Worm (Caenorhabditis elegans): ENCODE results near the gene gldi-2.

The gldi-2 gene

ce11 chrII:6808539-6808938 lies 25.3 kb downstream of the gldi-2 start:
- no peak for TF ChIP-seq ceh-13 (GFP tag; optimal IDR thresholded peaks at IDR 0.05)
- TF ChIP-seq ceh-36 (tag; optimal IDR thresholded peaks at IDR 0.05) = no peak
- no peak for TF ChIP-seq aly-1 (tag; optimal IDR thresholded peaks at IDR 0.05)
- no peak for TF ChIP-seq tra-4 (tag; optimal IDR thresholded peaks at IDR 0.05)
- no peak for TF ChIP-seq tbx-37 (GFP tag; conservative IDR thresholded peaks at IDR 0.05)
- no peak for TF ChIP-seq scrt-1 (GFP tag; IDR thresholded peaks at IDR 0.05)
- no peak for TF ChIP-seq flt-1 (GFP tag; IDR thresholded peaks at IDR 0.05)
- no peak for TF ChIP-seq hmg-4 (GFP tag; optimal IDR thresholded peaks at IDR 0.05)
- TF ChIP-seq tbx-11 (GFP tag; IDR thresholded peaks at IDR 0.05) = no peak
- no peak for TF ChIP-seq pes-1 (GFP tag; IDR thresholded peaks at IDR 0.05)
- TF ChIP-seq B0310.2 (tag; optimal IDR thresholded peaks at IDR 0.05) = no peak
- no peak for TF ChIP-seq ama-1 (optimal IDR thresholded peaks at IDR 0.05)
- TF ChIP-seq hnd-1 (tag; optimal IDR thresholded peaks at IDR 0.05) = no peak
- no peak for TF ChIP-seq ets-7 (tag; optimal IDR thresholded peaks at IDR 0.05)
- TF ChIP-seq sea-1 (GFP tag; conservative IDR thresholded peaks at IDR 0.05) = no peak
- no peak for TF ChIP-seq hmbx-1 (tag; optimal IDR thresholded peaks at IDR 0.05)
- TF ChIP-seq F13C5.2 (tag; optimal IDR thresholded peaks at IDR 0.05) = no peak

ce11 chrII:6810663-6811062 lies 27.4 kb downstream of the gldi-2 start, which contains the start of gene snt-1:
snt-1 (plus strand) TSS chrII:6810963.
- TF ChIP-seq tra-4 (tag; optimal IDR thresholded peaks at IDR 0.05) (no peak), hmg-4 (GFP tag; optimal IDR thresholded peaks at IDR 0.05) (no peak), tbx-11 (GFP tag; IDR thresholded peaks at IDR 0.05) (no peak), F13C5.2 (tag; optimal IDR thresholded peaks at IDR 0.05) (no peak), flt-1 (GFP tag; IDR thresholded peaks at IDR 0.05) (no peak), scrt-1 (GFP tag; IDR thresholded peaks at IDR 0.05) (no peak), ama-1 (optimal IDR thresholded peaks at IDR 0.05) (no peak), aly-1 (tag; optimal IDR thresholded peaks at IDR 0.05) (no peak), ceh-13 (GFP tag; optimal IDR thresholded peaks at IDR 0.05) (no peak), B0310.2 (tag; optimal IDR thresholded peaks at IDR 0.05) (no peak), ets-7 (tag; optimal IDR thresholded peaks at IDR 0.05) (no peak), ceh-36 (tag; optimal IDR thresholded peaks at IDR 0.05) (no peak), pes-1 (GFP tag; IDR thresholded peaks at IDR 0.05) (no peak), hmbx-1 (tag; optimal IDR thresholded peaks at IDR 0.05) (no peak), hnd-1 (tag; optimal IDR thresholded peaks at IDR 0.05) (no peak), sea-1 (GFP tag; conservative IDR thresholded peaks at IDR 0.05) (no peak), tbx-37 (GFP tag; conservative IDR thresholded peaks at IDR 0.05) (no peak)

DNA sequence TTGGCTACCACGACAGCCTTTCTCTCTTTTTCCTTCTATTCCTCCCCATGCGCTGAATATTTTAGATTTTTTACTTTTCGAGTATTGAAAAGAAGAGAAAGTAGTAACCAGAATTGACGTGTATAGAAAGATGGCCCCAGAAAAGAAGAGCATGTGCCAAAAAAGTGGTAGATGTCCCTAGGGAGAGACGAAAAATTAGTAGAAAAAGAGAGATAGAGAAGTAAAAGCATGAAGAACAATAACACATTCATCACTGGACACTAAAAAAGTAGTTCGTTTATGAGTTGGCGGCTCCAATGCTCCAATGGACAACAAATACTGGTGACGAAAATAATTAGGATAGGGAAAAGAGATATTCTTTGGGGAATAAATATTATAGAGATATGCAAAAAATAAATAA lies 29.3 kb downstream of the gldi-2 start:
- TF ChIP-seq ets-7 (tag; optimal IDR thresholded peaks at IDR 0.05) = no peak
- no peak for TF ChIP-seq F13C5.2 (tag; optimal IDR thresholded peaks at IDR 0.05)
- no peak for TF ChIP-seq hnd-1 (tag; optimal IDR thresholded peaks at IDR 0.05)
- TF ChIP-seq B0310.2 (tag; optimal IDR thresholded peaks at IDR 0.05) = no peak
- TF ChIP-seq pes-1 (GFP tag; IDR thresholded peaks at IDR 0.05) = no peak
- no peak for TF ChIP-seq tra-4 (tag; optimal IDR thresholded peaks at IDR 0.05)
- no peak for TF ChIP-seq sea-1 (GFP tag; conservative IDR thresholded peaks at IDR 0.05)
- TF ChIP-seq tbx-37 (GFP tag; conservative IDR thresholded peaks at IDR 0.05) = no peak

ce11 chrII:6816324-6816723 lies 33.1 kb downstream of the gldi-2 start:
- TF ChIP-seq ceh-36 (tag; optimal IDR thresholded peaks at IDR 0.05) (no peak), F13C5.2 (tag; optimal IDR thresholded peaks at IDR 0.05) (no peak), tbx-11 (GFP tag; IDR thresholded peaks at IDR 0.05) (no peak), ama-1 (optimal IDR thresholded peaks at IDR 0.05) (no peak), hnd-1 (tag; optimal IDR thresholded peaks at IDR 0.05) (no peak), scrt-1 (GFP tag; IDR thresholded peaks at IDR 0.05) (no peak), hmg-4 (GFP tag; optimal IDR thresholded peaks at IDR 0.05) (no peak), hmbx-1 (tag; optimal IDR thresholded peaks at IDR 0.05) (no peak), aly-1 (tag; optimal IDR thresholded peaks at IDR 0.05) (no peak), pes-1 (GFP tag; IDR thresholded peaks at IDR 0.05) (no peak), ets-7 (tag; optimal IDR thresholded peaks at IDR 0.05) (no peak), ceh-13 (GFP tag; optimal IDR thresholded peaks at IDR 0.05) (no peak), flt-1 (GFP tag; IDR thresholded peaks at IDR 0.05) (no peak), sea-1 (GFP tag; conservative IDR thresholded peaks at IDR 0.05) (no peak), tbx-37 (GFP tag; conservative IDR thresholded peaks at IDR 0.05) (no peak)

DNA sequence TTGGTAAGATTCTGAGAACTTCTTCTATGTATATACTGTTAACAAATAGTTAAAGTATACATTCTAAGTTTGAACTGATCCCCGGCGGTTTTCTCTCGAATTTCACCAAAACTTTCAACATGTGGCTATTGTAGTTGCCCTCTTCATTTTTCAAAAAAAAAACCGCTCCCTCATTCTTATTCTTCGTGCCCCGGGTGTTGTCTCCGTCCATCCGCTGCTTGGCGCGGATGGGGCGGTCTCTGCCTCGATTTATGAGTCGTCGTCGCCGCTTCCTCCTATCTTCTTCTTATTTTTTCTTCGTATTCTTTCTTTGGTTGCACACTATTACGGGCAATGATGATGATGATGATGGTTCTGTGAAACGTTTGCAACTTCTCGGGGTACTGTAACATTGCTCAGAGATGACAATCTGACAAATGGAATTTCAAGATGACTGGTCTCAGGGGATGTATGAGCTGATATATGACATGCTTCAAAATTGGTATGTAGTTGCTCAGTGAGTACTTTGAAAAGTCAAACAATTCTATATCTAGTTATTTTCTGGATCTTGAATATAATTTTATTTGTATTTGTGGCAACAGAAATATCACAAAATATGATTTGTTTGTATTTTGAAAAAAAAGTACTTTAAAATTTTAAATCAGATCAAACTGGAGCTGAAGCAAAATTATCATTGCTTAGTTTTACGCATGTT lies 37.2 kb downstream of the gldi-2 start:
- no peak for TF ChIP-seq tbx-11 (GFP tag; IDR thresholded peaks at IDR 0.05)
- no peak for TF ChIP-seq B0310.2 (tag; optimal IDR thresholded peaks at IDR 0.05)

DNA sequence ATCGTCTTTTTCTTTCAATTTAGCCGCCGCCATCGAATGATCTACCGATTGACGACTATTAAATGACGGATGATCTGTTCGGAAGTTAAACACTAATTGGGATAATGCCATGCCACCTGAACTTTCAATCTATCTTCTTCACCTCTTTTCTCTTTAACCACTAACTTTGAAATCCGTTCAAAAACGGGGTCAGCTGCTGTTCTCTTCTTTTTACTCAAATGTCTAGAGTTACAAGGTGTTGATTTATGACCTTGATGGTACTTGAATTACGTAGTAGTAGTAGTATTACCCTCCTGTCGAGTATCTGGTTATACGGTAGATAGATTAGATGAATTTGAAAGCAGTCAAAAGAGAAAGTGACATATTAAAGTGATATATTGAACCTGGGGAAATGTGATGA lies 37.9 kb downstream of the gldi-2 start:
- TF ChIP-seq ceh-36 (tag; optimal IDR thresholded peaks at IDR 0.05) (no peak), sea-1 (GFP tag; conservative IDR thresholded peaks at IDR 0.05) (no peak)

DNA sequence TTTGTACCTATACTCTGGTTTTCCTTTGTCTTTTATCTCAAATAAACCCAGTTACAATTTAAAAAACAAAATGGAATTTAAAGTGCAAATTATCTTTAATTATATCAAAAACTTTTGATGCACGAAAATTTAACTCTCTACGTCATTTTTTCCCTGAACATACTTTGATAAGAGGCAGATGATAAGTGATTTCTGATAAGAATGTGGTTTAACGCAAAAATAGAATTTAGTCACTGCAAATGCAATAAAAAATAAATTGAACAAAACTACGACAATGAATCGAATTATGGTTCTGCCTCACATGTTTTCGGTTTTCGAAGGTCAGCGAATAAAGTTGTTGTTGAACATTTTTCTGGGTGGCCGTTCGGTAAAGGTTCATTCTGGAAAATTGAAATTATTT lies 38.6 kb downstream of the gldi-2 start:
- TF ChIP-seq ceh-13 (GFP tag; optimal IDR thresholded peaks at IDR 0.05) (no peak), scrt-1 (GFP tag; IDR thresholded peaks at IDR 0.05) (no peak), F13C5.2 (tag; optimal IDR thresholded peaks at IDR 0.05) (no peak), flt-1 (GFP tag; IDR thresholded peaks at IDR 0.05) (no peak), B0310.2 (tag; optimal IDR thresholded peaks at IDR 0.05) (no peak), sea-1 (GFP tag; conservative IDR thresholded peaks at IDR 0.05) (no peak), tbx-37 (GFP tag; conservative IDR thresholded peaks at IDR 0.05) (no peak), pes-1 (GFP tag; IDR thresholded peaks at IDR 0.05) (no peak), hmbx-1 (tag; optimal IDR thresholded peaks at IDR 0.05) (no peak), ets-7 (tag; optimal IDR thresholded peaks at IDR 0.05) (no peak), ama-1 (optimal IDR thresholded peaks at IDR 0.05) (no peak), tra-4 (tag; optimal IDR thresholded peaks at IDR 0.05) (no peak), ceh-36 (tag; optimal IDR thresholded peaks at IDR 0.05) (no peak), tbx-11 (GFP tag; IDR thresholded peaks at IDR 0.05) (no peak)

- TF ChIP-seq ceh-13 (GFP tag; optimal IDR thresholded peaks at IDR 0.05) = no peak
- no peak for TF ChIP-seq F13C5.2 (tag; optimal IDR thresholded peaks at IDR 0.05)
- no peak for TF ChIP-seq hnd-1 (tag; optimal IDR thresholded peaks at IDR 0.05)
- no peak for TF ChIP-seq aly-1 (tag; optimal IDR thresholded peaks at IDR 0.05)
- TF ChIP-seq pes-1 (GFP tag; IDR thresholded peaks at IDR 0.05) = no peak
- no peak for TF ChIP-seq ama-1 (optimal IDR thresholded peaks at IDR 0.05)
- TF ChIP-seq scrt-1 (GFP tag; IDR thresholded peaks at IDR 0.05) = no peak
- no peak for TF ChIP-seq ets-7 (tag; optimal IDR thresholded peaks at IDR 0.05)
- TF ChIP-seq flt-1 (GFP tag; IDR thresholded peaks at IDR 0.05) = no peak
- no peak for TF ChIP-seq tbx-11 (GFP tag; IDR thresholded peaks at IDR 0.05)
- TF ChIP-seq sea-1 (GFP tag; conservative IDR thresholded peaks at IDR 0.05) = no peak
- TF ChIP-seq B0310.2 (tag; optimal IDR thresholded peaks at IDR 0.05) = no peak
- no peak for TF ChIP-seq ceh-36 (tag; optimal IDR thresholded peaks at IDR 0.05)
- no peak for TF ChIP-seq tra-4 (tag; optimal IDR thresholded peaks at IDR 0.05)
- TF ChIP-seq hmg-4 (GFP tag; optimal IDR thresholded peaks at IDR 0.05) = no peak
- no peak for TF ChIP-seq tbx-37 (GFP tag; conservative IDR thresholded peaks at IDR 0.05)
- no peak for TF ChIP-seq hmbx-1 (tag; optimal IDR thresholded peaks at IDR 0.05)
Observed at ce11 chrII:6822347-6822746, 39.1 kb downstream of the gldi-2 start.

All from whole organism, early embryonic.